Fruit fly (Drosophila melanogaster) S2 (cell line): ENCODE measurements around the gene CG11790.

ENCODE experiments used
- CG8478 ChIP-seq: fragments of >200 bp; optimal IDR thresholded peaks from 2 replicates; lab custom pipeline; 2018
- CTCF ChIP-seq, 2 experiments: fragments of >200 bp; optimal IDR thresholded peaks; 2 replicates each; lab custom pipeline; 2018

- TF ChIP-seq CTCF (optimal IDR thresholded peaks at IDR 0.05; lab: Kevin White, UChicago) (no peak), CG8478 (lab: Kevin White, UChicago) (no peak)
Measured at dm6 chr3R:25032686-25033085, 14.8 kb upstream of the CG11790 start.
